Worm (Caenorhabditis elegans) whole organism, L1 larva: Measurements from ENCODE around the gene erg-28.

Experiments
- C04F5.9 ChIP-seq: sonication (generic microtip); optimal IDR thresholded peaks from 2 replicates; lab custom pipeline; 2016; ENCODE audit warnings: missing genetic modification characterization, missing compliant biosample characterization
- C16A3.4 ChIP-seq: fragments of 150-350 bp; optimal IDR thresholded peaks from 2 replicates; lab custom pipeline; 2014; ENCODE audit warnings: missing biosample characterization, missing genetic modification characterization
- C34B4.2 ChIP-seq: sonication (generic microtip); optimal IDR thresholded peaks from 2 replicates; lab custom pipeline; 2017; ENCODE audit warnings: mild to moderate bottlenecking, missing genetic modification characterization, missing compliant biosample characterization
- F16B12.6 ChIP-seq: fragments of 150-350 bp; optimal IDR thresholded peaks from 2 replicates; lab custom pipeline; 2014; ENCODE audit warnings: missing biosample characterization, missing genetic modification characterization
- alr-1 ChIP-seq: fragments of 200-800 bp; sonication (Bioruptor generic); optimal IDR thresholded peaks from 2 replicates; lab custom pipeline; 2018; ENCODE audit warnings: borderline replicate concordance, mild to moderate bottlenecking, missing genetic modification characterization, missing compliant biosample characterization
- aly-2 ChIP-seq: fragments of 150-350 bp; optimal IDR thresholded peaks from 2 replicates; lab custom pipeline; 2014; ENCODE audit warnings: missing biosample characterization, missing genetic modification characterization
- blmp-1 ChIP-seq: fragments of 150-350 bp; optimal IDR thresholded peaks from 2 replicates; lab custom pipeline; 2014; ENCODE audit warnings: missing biosample characterization, missing genetic modification characterization
- ceh-8 ChIP-seq: fragments of 200-800 bp; sonication (Bioruptor generic); optimal IDR thresholded peaks from 2 replicates; lab custom pipeline; 2018; ENCODE audit warnings: mild to moderate bottlenecking, missing genetic modification characterization, moderate library complexity, missing compliant biosample characterization
- ceh-82 ChIP-seq, 3 experiments: fragments of 150-350 bp in 1 of 3; sonication (generic microtip) in 2 of 3; optimal IDR thresholded peaks; 2 replicates each; lab custom pipeline; 2014 to 2017; ENCODE audit warnings: missing biosample characterization in 3 of 3, missing genetic modification characterization in 3 of 3
- ceh-88 ChIP-seq: fragments of 200-800 bp; sonication (Bioruptor generic); IDR thresholded peaks from 2 replicates; pipeline ENCODE4 v1.3.6; 2022; ENCODE audit warnings: missing genetic modification characterization, missing compliant biosample characterization
- dpl-1 ChIP-seq, 3 experiments: fragments of 150-350 bp in 2 of 3; sonication (generic microtip) in 1 of 3; optimal IDR thresholded peaks; 2 replicates each; lab custom pipeline; 2014 to 2017; ENCODE audit warnings: missing biosample characterization in 3 of 3, missing genetic modification characterization in 3 of 3, missing genetic modification reagents in 3 of 3
- elt-3 ChIP-seq, 6 experiments: fragments of 150-350 bp in 1 of 6; sonication (generic microtip); optimal IDR thresholded peaks; 2 replicates each; lab custom pipeline; 2017 to 2018; ENCODE audit warnings: missing biosample characterization in 6 of 6, missing genetic modification characterization in 6 of 6, inconsistent platforms in 1 of 6
- fkh-8 ChIP-seq: sonication (generic microtip); optimal IDR thresholded peaks from 2 replicates; lab custom pipeline; 2016; ENCODE audit warnings: mild to moderate bottlenecking, missing genetic modification characterization, missing compliant biosample characterization
- fos-1 ChIP-seq: fragments of 150-350 bp; optimal IDR thresholded peaks from 2 replicates; lab custom pipeline; 2014; ENCODE audit warnings: missing biosample characterization, missing genetic modification characterization
- hlh-17 ChIP-seq: fragments of 200-800 bp; sonication (Bioruptor generic); optimal IDR thresholded peaks from 2 replicates; lab custom pipeline; 2018; ENCODE audit warnings: missing genetic modification characterization, mild to moderate bottlenecking, missing compliant biosample characterization, moderate library complexity, borderline replicate concordance
- hlh-4 ChIP-seq: sonication (generic microtip); optimal IDR thresholded peaks from 2 replicates; lab custom pipeline; 2016; ENCODE audit warnings: mild to moderate bottlenecking, missing genetic modification characterization, missing compliant biosample characterization
- irx-1 ChIP-seq: sonication (generic microtip); optimal IDR thresholded peaks from 2 replicates; lab custom pipeline; 2016; ENCODE audit warnings: missing genetic modification characterization, missing compliant biosample characterization
- isw-1 ChIP-seq: fragments of 200-800 bp; sonication (Bioruptor generic); IDR thresholded peaks from 2 replicates; pipeline ENCODE4 v1.3.6; 2022; ENCODE audit warnings: missing genetic modification characterization, missing compliant biosample characterization
- jun-1 ChIP-seq: fragments of 150-350 bp; optimal IDR thresholded peaks from 2 replicates; lab custom pipeline; 2014; ENCODE audit warnings: missing biosample characterization, missing genetic modification reagents, missing genetic modification characterization
- lin-14 ChIP-seq: fragments of 200-800 bp; sonication (Bioruptor generic); optimal IDR thresholded peaks from 2 replicates; lab custom pipeline; 2018; ENCODE audit warnings: mild to moderate bottlenecking, missing genetic modification characterization, moderate library complexity, missing compliant biosample characterization
- lin-39 ChIP-seq: fragments of 150-350 bp; optimal IDR thresholded peaks from 2 replicates; lab custom pipeline; 2014; ENCODE audit warnings: missing biosample characterization, missing genetic modification reagents, missing genetic modification characterization
- lir-3 ChIP-seq: sonication (generic microtip); optimal IDR thresholded peaks from 2 replicates; lab custom pipeline; 2016; ENCODE audit warnings: mild to moderate bottlenecking, missing genetic modification characterization, moderate library complexity, missing compliant biosample characterization; ENCODE audit not compliant: poor library complexity
- lsy-2 ChIP-seq, 2 experiments: fragments of 150-350 bp; optimal IDR thresholded peaks; 2 replicates each; lab custom pipeline; 2014; ENCODE audit warnings: missing biosample characterization in 2 of 2, missing genetic modification characterization in 2 of 2
- mab-9 ChIP-seq: fragments of 200-800 bp; sonication (Bioruptor generic); IDR thresholded peaks from 2 replicates; pipeline ENCODE4 v1.3.6; 2022; ENCODE audit warnings: missing genetic modification reagents, missing genetic modification characterization, missing compliant biosample characterization
- mdl-1 ChIP-seq, 2 experiments: fragments of 150-350 bp; optimal IDR thresholded peaks; 2 replicates each; lab custom pipeline; 2014 to 2017; ENCODE audit warnings: missing biosample characterization in 2 of 2, missing genetic modification characterization in 2 of 2, inconsistent platforms in 1 of 2
- mef-2 ChIP-seq: fragments of 150-350 bp; optimal IDR thresholded peaks from 2 replicates; lab custom pipeline; 2014; ENCODE audit warnings: missing biosample characterization, missing genetic modification characterization
- mep-1 ChIP-seq: fragments of 150-350 bp; optimal IDR thresholded peaks from 2 replicates; lab custom pipeline; 2014; ENCODE audit warnings: missing biosample characterization, missing genetic modification characterization
- nhr-11 ChIP-seq: fragments of 150-350 bp; optimal IDR thresholded peaks from 2 replicates; lab custom pipeline; 2014; ENCODE audit warnings: missing biosample characterization, missing genetic modification characterization
- nhr-12 ChIP-seq: sonication (generic microtip); optimal IDR thresholded peaks from 2 replicates; lab custom pipeline; 2017; ENCODE audit warnings: missing biosample characterization, missing genetic modification characterization
- nhr-237 ChIP-seq: fragments of 150-350 bp; optimal IDR thresholded peaks from 2 replicates; lab custom pipeline; 2014; ENCODE audit warnings: missing biosample characterization, missing genetic modification characterization
- nhr-28 ChIP-seq: fragments of 150-350 bp; optimal IDR thresholded peaks from 2 replicates; lab custom pipeline; 2014; ENCODE audit warnings: missing biosample characterization, missing genetic modification characterization
- nhr-47 ChIP-seq: sonication (generic microtip); optimal IDR thresholded peaks from 2 replicates; lab custom pipeline; 2016; ENCODE audit warnings: mild to moderate bottlenecking, missing genetic modification characterization, moderate library complexity, missing compliant biosample characterization
- nhr-71 ChIP-seq: sonication (generic microtip); optimal IDR thresholded peaks from 2 replicates; lab custom pipeline; 2016; ENCODE audit warnings: mild to moderate bottlenecking, missing genetic modification characterization, moderate library complexity, missing compliant biosample characterization
- nhr-76 ChIP-seq: sonication (generic microtip); optimal IDR thresholded peaks from 2 replicates; lab custom pipeline; 2017; ENCODE audit warnings: missing biosample characterization, missing genetic modification characterization
- nhr-84 ChIP-seq: sonication (generic microtip); optimal IDR thresholded peaks from 2 replicates; lab custom pipeline; 2017; ENCODE audit warnings: missing biosample characterization, missing genetic modification characterization
- nhr-90 ChIP-seq: sonication (generic microtip); optimal IDR thresholded peaks from 2 replicates; lab custom pipeline; 2016; ENCODE audit warnings: mild to moderate bottlenecking, missing genetic modification characterization, missing compliant biosample characterization; ENCODE audit not compliant: poor library complexity
- pax-3 ChIP-seq: fragments of 200-800 bp; sonication (Bioruptor generic); optimal IDR thresholded peaks from 2 replicates; lab custom pipeline; 2018; ENCODE audit warnings: mild to moderate bottlenecking, missing genetic modification characterization, moderate library complexity, missing compliant biosample characterization
- pqm-1 ChIP-seq: sonication (generic microtip); optimal IDR thresholded peaks from 3 replicates; lab custom pipeline; 2017; ENCODE audit warnings: missing biosample characterization, missing genetic modification characterization
- snpc-4 ChIP-seq: fragments of 150-350 bp; optimal IDR thresholded peaks from 2 replicates; lab custom pipeline; 2014; ENCODE audit warnings: missing biosample characterization, missing genetic modification characterization
- snu-23 ChIP-seq: sonication (generic microtip); optimal IDR thresholded peaks from 2 replicates; lab custom pipeline; 2016; ENCODE audit warnings: missing genetic modification characterization, missing compliant biosample characterization
- sptf-1 ChIP-seq: fragments of 150-350 bp; optimal IDR thresholded peaks from 2 replicates; lab custom pipeline; 2014; ENCODE audit warnings: missing biosample characterization, missing genetic modification characterization
- sup-37 ChIP-seq: fragments of 200-800 bp; sonication (Bioruptor generic); optimal IDR thresholded peaks from 2 replicates; lab custom pipeline; 2018; ENCODE audit warnings: mild to moderate bottlenecking, missing genetic modification characterization, missing compliant biosample characterization
- swsn-7 ChIP-seq: sonication (generic microtip); optimal IDR thresholded peaks from 2 replicates; lab custom pipeline; 2016; ENCODE audit warnings: missing genetic modification characterization, missing compliant biosample characterization
- tbx-2 ChIP-seq: sonication (generic microtip); optimal IDR thresholded peaks from 2 replicates; lab custom pipeline; 2016; ENCODE audit warnings: missing genetic modification characterization, missing compliant biosample characterization
- unc-62 ChIP-seq: fragments of 150-350 bp; optimal IDR thresholded peaks from 2 replicates; lab custom pipeline; 2014; ENCODE audit warnings: missing biosample characterization, missing genetic modification reagents, missing genetic modification characterization
- vab-15 ChIP-seq: sonication (generic microtip); optimal IDR thresholded peaks from 2 replicates; lab custom pipeline; 2017; ENCODE audit warnings: missing genotype, mild to moderate bottlenecking, missing genetic modification characterization, missing compliant biosample characterization
- xbp-1 ChIP-seq: sonication (generic microtip); optimal IDR thresholded peaks from 2 replicates; lab custom pipeline; 2016; ENCODE audit warnings: missing genetic modification characterization, missing compliant biosample characterization
- zag-1 ChIP-seq: fragments of 150-350 bp; optimal IDR thresholded peaks from 2 replicates; lab custom pipeline; 2014; ENCODE audit warnings: missing biosample characterization, missing genetic modification characterization
- zip-4 ChIP-seq: fragments of 200-800 bp; sonication (Bioruptor generic); optimal IDR thresholded peaks from 2 replicates; lab custom pipeline; 2018; ENCODE audit warnings: mild to moderate bottlenecking, missing genetic modification characterization, moderate library complexity, missing compliant biosample characterization
- ztf-11 ChIP-seq, 2 experiments: sonication (generic microtip); optimal IDR thresholded peaks; 2 replicates each; lab custom pipeline; 2016 to 2017; ENCODE audit warnings: missing genetic modification characterization in 2 of 2, missing biosample characterization in 1 of 2, missing compliant biosample characterization in 1 of 2
- ztf-4 ChIP-seq: fragments of 150-350 bp; optimal IDR thresholded peaks from 2 replicates; lab custom pipeline; 2014; ENCODE audit warnings: missing biosample characterization, missing genetic modification characterization

erg-28 gene

DNA sequence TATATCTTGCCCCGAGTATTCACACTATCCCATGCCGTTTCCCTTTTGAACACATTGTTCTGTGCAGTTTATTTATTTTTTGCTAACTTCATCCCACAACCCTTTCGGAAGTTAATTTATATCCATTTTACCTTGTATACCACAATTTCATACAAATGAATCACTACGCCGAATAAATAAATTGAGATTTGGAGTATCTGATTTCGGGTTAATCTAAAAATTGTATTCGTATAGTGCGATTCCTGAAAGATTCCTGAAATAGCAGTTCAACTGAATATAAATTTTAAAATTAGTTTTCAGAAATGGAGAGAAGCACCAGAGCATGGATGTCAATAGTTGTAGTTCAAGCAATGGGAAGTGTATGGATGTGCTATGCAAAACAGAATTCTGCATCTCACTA lies at the start of gene erg-28:
erg-28 (plus strand) TSS at position 301 of the 400 bp plus-strand sequence.
- TF ChIP-seq sptf-1 (tag; lab: Kevin White, UChicago) (no peak), ztf-4 (tag; lab: Kevin White, UChicago) (no peak), ceh-82 (tag; optimal IDR thresholded peaks at IDR 0.05; lab: Kevin White, UChicago) (no peak), zip-4 (GFP tag; lab: Kevin White, UChicago) (no peak), irx-1 (no peak), jun-1 (tag; lab: Kevin White, UChicago) (no peak), fos-1 (no peak), pax-3 (tag; lab: Kevin White, UChicago) (no peak), nhr-71 (tag; lab: Kevin White, UChicago) (no peak), tbx-2 (no peak), unc-62 (GFP tag; lab: Kevin White, UChicago) (no peak)
- TF ChIP-seq, all 84 proteins: peak for 0

DNA sequence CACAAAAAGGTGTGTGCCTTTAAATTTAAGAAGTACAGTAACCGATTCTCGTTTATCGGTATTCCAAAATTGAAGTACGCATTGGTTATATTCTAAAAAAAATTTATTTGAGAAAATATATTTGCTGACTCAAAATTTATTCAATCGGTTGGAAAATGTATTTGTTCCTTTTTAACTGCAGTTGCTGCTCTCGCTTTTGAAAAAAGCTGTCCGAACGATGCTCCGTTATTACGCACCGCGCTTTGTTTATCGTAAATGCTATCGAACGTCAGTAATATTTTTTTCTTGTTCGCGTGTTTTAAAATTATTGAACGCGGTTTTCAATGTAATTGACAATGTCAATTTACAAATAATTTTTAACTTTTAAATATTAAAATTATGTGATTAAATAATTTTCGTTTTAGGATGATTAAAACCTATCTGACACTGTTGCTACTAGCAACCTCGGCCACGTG lies 46.9 kb upstream of the erg-28 start, which contains the start of gene sel-1:
sel-1 (plus strand) TSS at position 405 of the 455 bp plus-strand sequence.
- no peak for TF ChIP-seq ztf-11 (tag; optimal IDR thresholded peaks at IDR 0.05; lab: Kevin White, UChicago)
- TF ChIP-seq nhr-47 = peak; percentile 2
- no peak for TF ChIP-seq nhr-237 (tag; lab: Kevin White, UChicago)
- no peak for TF ChIP-seq nhr-28 (tag; lab: Kevin White, UChicago)
- no peak for TF ChIP-seq zip-4 (GFP tag; lab: Kevin White, UChicago)
- TF ChIP-seq dpl-1 (GFP tag; optimal IDR thresholded peaks at IDR 0.05; lab: Kevin White, UChicago) = peak in 1 of 3 experiments; percentile 37
- TF ChIP-seq mdl-1 (tag; optimal IDR thresholded peaks at IDR 0.05; lab: Kevin White, UChicago) = no peak
- no peak for TF ChIP-seq ceh-82 (tag; optimal IDR thresholded peaks at IDR 0.05; lab: Kevin White, UChicago)
- TF ChIP-seq lin-14 (GFP tag; lab: Kevin White, UChicago) = no peak
- peak; percentile 1 for TF ChIP-seq F16B12.6 (tag; lab: Kevin White, UChicago)
- no peak for TF ChIP-seq alr-1
- TF ChIP-seq nhr-71 (tag; lab: Kevin White, UChicago) = peak; percentile 38
- TF ChIP-seq C34B4.2 (tag; lab: Kevin White, UChicago) = no peak
- no peak for TF ChIP-seq vab-15 (tag; lab: Kevin White, UChicago)
- no peak for TF ChIP-seq C16A3.4 (tag; lab: Kevin White, UChicago)
- no peak for TF ChIP-seq nhr-76
- TF ChIP-seq isw-1 (GFP tag; lab: Robert Waterston, UW) = no peak
- peak; percentile 30 for TF ChIP-seq blmp-1 (tag; lab: Kevin White, UChicago)
- TF ChIP-seq snpc-4 (tag; lab: Kevin White, UChicago) = no peak
- TF ChIP-seq mep-1 = peak; percentile 42
- no peak for TF ChIP-seq lin-39 (tag; lab: Kevin White, UChicago)
- no peak for TF ChIP-seq aly-2 (tag; lab: Kevin White, UChicago)
- TF ChIP-seq snu-23 (GFP tag; lab: Kevin White, UChicago) = peak; percentile 36
- TF ChIP-seq lir-3 = no peak
- TF ChIP-seq fkh-8 (tag; lab: Kevin White, UChicago) = no peak
- no peak for TF ChIP-seq mef-2 (tag; lab: Kevin White, UChicago)
- TF ChIP-seq nhr-12 = no peak
- no peak for TF ChIP-seq sup-37
- TF ChIP-seq nhr-84 (tag; lab: Kevin White, UChicago) = no peak
- no peak for TF ChIP-seq tbx-2
- no peak for TF ChIP-seq zag-1 (tag; lab: Kevin White, UChicago)
- no peak for TF ChIP-seq pqm-1 (tag; lab: Kevin White, UChicago)
- no peak for TF ChIP-seq elt-3 (tag; optimal IDR thresholded peaks at IDR 0.05; lab: Kevin White, UChicago)
- TF ChIP-seq C04F5.9 (tag; lab: Kevin White, UChicago) = no peak
- TF ChIP-seq ceh-88 (GFP tag; lab: Robert Waterston, UW) = no peak
- TF ChIP-seq hlh-4 (tag; lab: Kevin White, UChicago) = no peak
- no peak for TF ChIP-seq ztf-4 (tag; lab: Kevin White, UChicago)
- no peak for TF ChIP-seq hlh-17 (GFP tag; lab: Kevin White, UChicago)
- TF ChIP-seq lsy-2 (tag; optimal IDR thresholded peaks at IDR 0.05; lab: Kevin White, UChicago) = peak; percentile 33 to 47
- no peak for TF ChIP-seq nhr-11 (tag; lab: Kevin White, UChicago)
- TF ChIP-seq ceh-8 (GFP tag; lab: Kevin White, UChicago) = no peak
- peak; percentile 66 for TF ChIP-seq xbp-1
- TF ChIP-seq nhr-90 (tag; lab: Kevin White, UChicago) = peak; percentile 29
- peak; percentile 25 for TF ChIP-seq swsn-7 (tag; lab: Kevin White, UChicago)
- TF ChIP-seq mab-9 (GFP tag; lab: Robert Waterston, UW) = no peak
